Fruit fly (Drosophila melanogaster) whole organism, larva: Measurements from ENCODE around the gene CG13605.
A peak's percentile ranks its signal among the peaks of the same experiment; 100 is the strongest.

ENCODE experiments used
- noc ChIP-seq: fragments of 200-800 bp; sonication (Bioruptor generic); optimal IDR thresholded peaks from 3 replicates; lab custom pipeline; 2019; ENCODE audit warnings: missing biosample characterization, mild to moderate bottlenecking, missing genetic modification characterization, moderate library complexity

CG13605 gene

DNA sequence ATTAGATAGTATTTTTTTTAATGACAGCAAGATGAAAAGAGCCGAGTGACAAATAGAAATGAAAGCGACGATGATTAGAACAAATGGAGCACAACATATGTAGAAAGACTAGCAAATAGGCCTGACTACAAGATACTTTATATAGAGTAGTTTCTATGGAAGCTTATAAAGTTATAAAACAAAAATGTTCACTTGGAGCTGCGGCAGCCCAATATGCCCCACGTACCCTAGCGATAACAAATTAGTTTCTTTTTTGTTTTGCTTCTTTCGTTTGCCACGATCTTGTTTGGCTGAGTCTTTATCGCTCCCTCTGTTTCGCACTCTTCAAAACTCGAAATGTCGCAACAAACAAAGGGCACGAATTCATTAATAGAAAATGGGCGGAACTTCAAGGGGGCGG lies 11.5 kb downstream of the CG13605 start:
- TF ChIP-seq noc (tag; lab: Kevin White, UChicago): peak; percentile 14

DNA sequence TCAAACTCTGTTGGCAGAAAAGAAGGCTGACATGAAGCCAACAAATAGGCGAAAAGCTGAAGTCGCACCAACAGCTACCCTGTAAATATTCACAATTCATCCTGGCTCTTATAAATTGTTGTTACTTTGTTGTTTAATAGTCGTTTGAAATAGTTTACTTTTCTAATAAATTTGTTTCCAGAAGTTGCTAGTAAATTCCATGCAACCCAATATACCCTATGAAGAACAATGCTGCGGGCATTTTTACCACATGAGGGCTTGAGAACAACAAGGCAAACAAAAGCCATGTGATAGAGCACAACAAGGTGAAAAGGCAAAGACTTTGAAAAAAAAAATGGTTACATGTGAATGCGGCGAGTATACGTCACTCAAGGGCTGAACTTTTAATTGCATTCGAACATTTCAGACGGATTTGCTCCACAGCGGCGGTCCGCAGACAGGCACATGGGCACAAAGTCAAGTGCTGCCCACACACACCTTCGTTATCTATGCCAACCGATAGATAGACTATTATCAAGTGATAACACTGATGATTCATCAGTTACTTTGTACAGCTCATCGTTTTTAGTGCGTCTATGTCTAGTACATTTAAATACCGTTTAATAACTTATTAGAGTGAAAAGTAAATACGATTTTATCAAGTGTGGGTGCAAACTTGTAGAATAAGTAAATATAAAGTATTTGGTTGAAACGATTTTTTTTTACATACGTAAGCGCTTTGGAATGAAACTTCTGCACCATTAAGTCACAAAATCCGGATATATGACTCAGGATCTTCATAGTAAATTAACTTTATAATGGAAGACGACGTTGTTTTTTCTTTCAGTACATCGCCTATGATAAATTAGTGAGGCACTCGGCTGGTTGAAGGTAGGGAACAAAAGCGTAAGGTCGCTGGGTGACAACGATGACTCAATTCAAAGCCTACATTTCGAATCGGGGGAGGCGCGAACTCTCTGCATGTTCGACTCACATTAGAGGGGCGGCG lies 12.9 kb downstream of the CG13605 start:
- peak; percentile 62 for TF ChIP-seq noc (tag; lab: Kevin White, UChicago)

DNA sequence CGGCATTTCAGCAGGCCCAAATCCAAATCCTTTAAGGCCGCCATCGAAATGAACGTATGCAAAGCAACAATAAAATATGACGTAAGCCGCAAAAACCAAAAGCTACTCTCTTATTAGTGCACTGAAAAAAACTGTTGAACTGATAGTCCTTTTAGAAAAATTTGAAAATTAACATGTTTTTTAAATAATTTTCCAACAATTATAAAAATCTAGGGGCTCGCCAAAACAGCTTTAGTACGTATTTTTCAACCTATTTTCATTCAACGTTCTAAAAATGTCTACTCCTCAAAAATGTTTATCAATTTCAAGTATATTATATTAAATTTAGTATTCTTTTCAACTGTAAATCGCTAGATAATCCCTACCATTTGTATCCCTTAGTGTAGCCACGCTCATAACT lies 18.8 kb downstream of the CG13605 start:
- TF ChIP-seq noc (tag; lab: Kevin White, UChicago): no peak

DNA sequence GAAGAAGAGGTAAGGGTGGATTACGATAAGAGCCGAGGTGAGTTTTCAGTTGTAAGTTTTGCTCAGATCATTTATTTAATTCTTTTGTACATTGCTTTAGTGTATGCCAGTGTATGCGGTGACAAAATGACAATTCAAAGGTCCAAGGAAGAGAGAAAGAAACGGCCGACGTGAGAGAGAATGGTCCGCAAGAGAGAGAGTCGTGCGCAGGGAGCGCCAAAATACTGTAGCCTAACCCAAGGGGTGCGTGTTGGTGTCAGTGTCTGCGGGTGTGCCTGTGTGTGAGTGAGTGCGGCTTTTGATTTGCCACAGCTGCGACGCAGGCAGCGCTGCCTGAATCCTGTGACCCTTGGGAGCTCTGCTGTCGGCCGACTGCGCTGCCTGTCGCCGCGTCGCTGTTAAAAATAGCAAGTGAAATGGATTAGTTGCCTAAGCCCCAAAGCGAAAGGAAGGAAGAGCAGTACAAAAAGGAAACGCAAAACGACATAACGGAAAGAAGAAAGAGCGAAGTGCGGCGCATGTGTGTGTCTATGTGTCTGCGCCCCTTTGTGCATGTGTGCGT lies 19.5 kb downstream of the CG13605 start:
- TF ChIP-seq noc (tag; lab: Kevin White, UChicago): no peak

DNA sequence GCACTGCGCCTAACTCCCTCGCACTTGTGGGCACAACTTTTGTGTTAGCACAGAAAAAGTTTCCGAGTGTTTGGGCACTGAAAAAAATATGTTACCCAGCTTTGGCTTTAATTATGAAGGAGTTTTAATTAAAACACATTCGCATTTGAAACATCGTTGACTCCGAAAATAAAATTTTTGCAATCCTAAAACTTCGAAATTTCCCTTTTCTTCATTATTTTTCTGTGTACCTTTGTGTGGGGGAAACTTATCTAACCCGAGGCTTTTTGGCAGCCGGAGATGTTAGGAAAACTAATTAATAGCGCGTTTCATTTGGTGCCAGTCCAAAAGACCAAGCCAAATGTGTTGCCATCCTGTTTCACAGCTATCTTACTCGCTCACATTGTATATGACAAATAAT lies 20.5 kb downstream of the CG13605 start:
- TF ChIP-seq noc (tag; lab: Kevin White, UChicago): no peak

DNA sequence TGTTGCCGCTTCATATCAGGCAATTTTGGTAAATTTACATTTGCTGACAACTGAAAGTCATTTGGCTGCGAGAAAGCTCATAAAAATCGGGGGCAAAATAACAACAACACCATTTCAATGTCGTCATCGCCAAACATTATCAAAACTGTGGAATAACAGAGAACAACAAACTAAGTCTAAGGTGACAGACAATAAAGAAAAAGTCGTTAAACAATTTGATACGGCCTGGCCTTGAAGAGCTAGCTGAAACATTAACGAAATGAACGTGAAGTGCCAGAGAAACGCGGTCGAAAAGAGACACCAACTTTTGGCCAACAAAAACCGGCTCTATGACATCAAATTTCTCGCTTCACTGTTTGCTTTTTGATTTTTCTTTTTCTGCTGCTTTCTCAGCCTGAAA lies 22.0 kb downstream of the CG13605 start:
- TF ChIP-seq noc (tag; lab: Kevin White, UChicago): peak; percentile 59

DNA sequence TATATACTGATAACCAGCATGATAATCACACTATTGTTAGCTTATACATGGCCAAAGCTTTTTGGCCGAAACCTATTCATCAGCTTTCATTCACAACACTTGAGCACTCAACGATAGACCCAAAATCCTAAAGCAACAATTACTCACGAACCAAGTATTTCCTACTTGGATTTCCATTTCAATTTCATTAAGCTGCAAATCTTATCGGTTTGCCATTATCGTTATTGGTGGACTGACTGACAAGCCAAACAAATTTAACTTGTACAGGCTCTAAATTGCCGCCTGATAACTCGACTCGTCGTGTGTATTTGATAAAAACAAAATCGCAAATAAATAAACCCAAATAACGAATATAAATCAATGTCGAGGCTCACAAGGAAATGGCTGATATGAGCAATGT lies 27.2 kb downstream of the CG13605 start:
- peak; percentile 85 for TF ChIP-seq noc (tag; lab: Kevin White, UChicago)

DNA sequence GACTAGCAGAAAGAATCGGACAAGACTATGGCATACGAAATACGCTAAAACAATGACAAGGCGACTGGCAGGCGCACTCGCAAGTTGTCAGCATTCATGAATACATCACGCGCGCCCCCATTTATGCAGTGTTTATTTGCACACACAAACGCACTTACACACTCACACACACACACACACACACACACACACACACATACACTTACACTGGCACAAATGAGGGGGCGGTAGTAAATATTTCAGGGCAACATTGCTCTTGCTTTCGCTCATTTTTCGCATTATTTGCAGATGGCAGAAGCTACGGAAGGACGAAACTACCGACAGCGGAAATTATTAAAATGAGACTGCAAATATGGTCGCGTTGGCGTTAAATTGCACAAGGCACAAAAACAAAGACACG lies 32.6 kb downstream of the CG13605 start:
- no peak for TF ChIP-seq noc (tag; lab: Kevin White, UChicago)

DNA sequence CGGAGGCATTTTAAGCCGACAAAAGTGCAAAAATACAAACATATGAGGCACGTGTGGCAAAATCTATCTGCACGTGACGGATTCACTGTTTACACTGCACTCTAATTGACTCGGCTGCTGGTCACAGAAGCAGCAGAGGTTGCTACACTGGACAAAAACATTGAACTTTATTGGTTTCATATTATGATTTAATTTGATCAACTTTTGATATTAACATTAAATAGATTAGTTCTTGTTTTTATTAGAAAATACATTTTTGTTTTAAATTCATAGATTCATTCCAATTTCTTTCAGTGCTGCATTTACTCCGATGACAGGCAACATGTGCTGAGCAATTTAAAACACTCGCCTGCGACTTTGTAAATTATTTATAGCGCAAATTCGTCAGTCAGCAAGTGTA lies 33.1 kb downstream of the CG13605 start:
- TF ChIP-seq noc (tag; lab: Kevin White, UChicago): no peak

DNA sequence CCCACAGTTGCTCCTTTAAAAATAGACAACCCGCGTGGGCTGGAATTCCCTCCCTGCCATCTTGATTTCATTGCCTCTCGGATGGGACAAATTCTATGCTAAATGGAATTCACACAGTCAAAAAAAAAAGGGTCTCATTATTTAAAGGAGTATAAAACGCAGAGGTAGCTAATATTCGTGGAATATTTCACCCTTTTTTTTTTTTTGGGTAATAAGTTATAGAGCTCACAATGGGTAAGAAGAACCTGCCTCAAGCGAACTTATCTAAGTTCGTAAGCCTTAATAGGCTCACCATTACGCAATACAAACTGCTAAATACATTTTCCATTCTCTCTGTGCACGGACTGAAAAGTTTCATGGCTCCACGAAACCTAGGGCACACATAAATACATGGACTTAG lies 38.5 kb downstream of the CG13605 start:
- no peak for TF ChIP-seq noc (tag; lab: Kevin White, UChicago)

DNA sequence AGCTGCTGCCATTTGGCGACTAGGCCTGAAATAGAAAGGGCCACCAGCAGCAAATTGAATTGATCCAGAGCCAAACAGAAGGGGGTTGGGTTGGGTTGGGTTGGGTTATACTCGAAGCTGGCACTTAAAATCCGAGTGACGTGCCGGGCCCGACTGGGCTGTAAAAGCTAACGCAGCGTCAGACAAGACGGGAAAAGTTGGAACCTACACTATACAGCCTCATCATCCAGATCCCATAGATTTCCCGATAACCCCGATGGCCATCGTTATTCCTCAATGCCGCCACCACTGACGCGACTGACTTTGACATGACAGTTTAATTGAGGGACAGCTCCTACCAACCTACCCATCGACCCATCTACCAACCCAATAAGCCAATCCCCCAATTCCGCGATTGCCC lies 42.2 kb downstream of the CG13605 start:
- TF ChIP-seq noc (tag; lab: Kevin White, UChicago): no peak

DNA sequence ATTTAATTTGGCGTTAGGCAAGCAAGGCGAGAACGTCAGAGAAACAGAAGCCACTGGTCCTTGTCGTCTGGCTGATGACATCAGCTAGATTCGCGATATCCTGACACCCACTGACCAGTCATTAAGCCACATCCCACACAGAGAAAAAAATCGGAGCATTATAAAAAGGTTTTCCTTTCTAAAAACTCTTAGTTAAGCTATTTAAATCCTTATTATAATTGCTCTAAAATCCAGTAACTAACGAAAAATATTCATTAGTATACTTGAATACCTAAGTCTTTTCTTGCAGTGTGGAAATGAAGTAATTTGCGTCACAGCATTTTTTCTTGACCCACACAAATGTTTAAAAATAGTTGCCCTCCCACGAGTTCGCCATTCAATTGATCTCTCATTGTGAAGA lies 43.4 kb downstream of the CG13605 start:
- no peak for TF ChIP-seq noc (tag; lab: Kevin White, UChicago)

DNA sequence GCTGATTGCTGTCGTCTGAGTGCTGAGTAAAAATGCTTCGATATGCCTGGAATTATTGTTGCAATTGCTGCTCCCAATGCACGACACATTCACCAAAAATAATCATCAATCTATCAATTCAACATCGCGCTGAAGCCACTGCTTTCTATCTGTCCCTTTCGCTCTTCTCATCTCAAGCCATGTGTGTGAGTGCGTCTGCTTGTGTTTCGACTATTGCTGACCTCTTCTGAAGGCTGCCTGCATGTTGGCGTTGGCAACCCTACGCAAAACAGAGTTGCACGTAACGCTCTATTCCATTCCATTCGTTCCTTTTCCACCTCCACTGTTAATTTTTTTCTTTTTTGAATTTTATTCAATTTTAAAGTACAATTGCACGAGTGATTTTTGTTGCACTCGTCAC lies 46.5 kb downstream of the CG13605 start:
- no peak for TF ChIP-seq noc (tag; lab: Kevin White, UChicago)
